Fruit fly (Drosophila melanogaster) whole organism, embryonic: Measurements from ENCODE around the gene MtnF.
A peak's percentile ranks its signal among the peaks of the same experiment; 100 is the strongest.

ENCODE experiments used
- Asciz ChIP-seq: fragments of 200-800 bp; sonication (Bioruptor generic); optimal IDR thresholded peaks from 2 replicates; lab custom pipeline; 2017; ENCODE audit warnings: missing biosample characterization, mild to moderate bottlenecking, missing genetic modification characterization, missing genetic modification reagents
- Atf3 ChIP-seq: fragments of 200-800 bp; sonication (Bioruptor generic); optimal IDR thresholded peaks from 3 replicates; lab custom pipeline; 2016; ENCODE audit warnings: missing biosample characterization, missing genetic modification characterization
- Awh ChIP-seq: fragments of 200-800 bp; sonication (Bioruptor generic); IDR thresholded peaks from 2 replicates; pipeline ENCODE4, ENCODE4 v1.3.6; 2022; ENCODE audit warnings: missing biosample characterization, missing genetic modification characterization
- Bgb ChIP-seq: fragments of 200-800 bp; sonication (Bioruptor generic); IDR thresholded peaks from 2 replicates; pipeline ENCODE4 v1.3.6; 2022; ENCODE audit warnings: missing biosample characterization, missing genetic modification characterization; ENCODE audit not compliant: partially characterized antibody
- Bteb2 ChIP-seq: fragments of 200-800 bp; sonication (Bioruptor generic); optimal IDR thresholded peaks from 2 replicates; lab custom pipeline; 2016; ENCODE audit warnings: missing biosample characterization, missing genetic modification characterization
- CG1024 ChIP-seq: fragments of 200-800 bp; sonication (Bioruptor generic); IDR thresholded peaks from 2 replicates; pipeline ENCODE4 v1.3.6; 2022; ENCODE audit warnings: missing biosample characterization, missing genetic modification characterization
- CG10565 ChIP-seq: fragments of 200-800 bp; sonication (Bioruptor generic); optimal IDR thresholded peaks from 3 replicates; lab custom pipeline; 2016; ENCODE audit warnings: missing biosample characterization, mild to moderate bottlenecking, missing genetic modification characterization
- CG11723 ChIP-seq: fragments of 200-800 bp; sonication (Bioruptor generic); optimal IDR thresholded peaks from 2 replicates; lab custom pipeline; 2017; ENCODE audit warnings: missing biosample characterization, mild to moderate bottlenecking, missing genetic modification characterization
- CG12299 ChIP-seq: fragments of 200-800 bp; sonication (Bioruptor generic); optimal IDR thresholded peaks from 2 replicates; lab custom pipeline; 2018; ENCODE audit warnings: missing biosample characterization, mild to moderate bottlenecking, missing genetic modification characterization
- CG12769 ChIP-seq: fragments of 200-800 bp; sonication (Bioruptor generic); optimal IDR thresholded peaks from 2 replicates; lab custom pipeline; 2019; ENCODE audit warnings: missing biosample characterization, mild to moderate bottlenecking, missing genetic modification characterization, moderate library complexity
- CG13287 ChIP-seq: fragments of 200-800 bp; sonication (Bioruptor generic); IDR thresholded peaks from 2 replicates; pipeline ENCODE4 v1.3.6; 2022; ENCODE audit warnings: missing biosample characterization, missing genetic modification characterization; ENCODE audit not compliant: partially characterized antibody
- CG14441 ChIP-seq: fragments of 200-800 bp; sonication (Bioruptor generic); IDR thresholded peaks from 2 replicates; pipeline ENCODE4 v1.3.6; 2022; ENCODE audit warnings: missing biosample characterization, missing genetic modification characterization
- CG14860 ChIP-seq: fragments of 200-800 bp; sonication (Bioruptor generic); IDR thresholded peaks from 3 replicates; pipeline ENCODE4 v1.3.6; 2022; ENCODE audit warnings: missing biosample characterization, missing genetic modification characterization; ENCODE audit not compliant: partially characterized antibody
- CG15696 ChIP-seq: fragments of 200-800 bp; sonication (Bioruptor generic); optimal IDR thresholded peaks from 2 replicates; lab custom pipeline; 2019; ENCODE audit warnings: missing biosample characterization, mild to moderate bottlenecking, missing genetic modification characterization, moderate library complexity
- CG16815 ChIP-seq: fragments of 200-800 bp; sonication (Bioruptor generic); optimal IDR thresholded peaks from 3 replicates; lab custom pipeline; 2017; ENCODE audit warnings: missing biosample characterization, mild to moderate bottlenecking, missing genetic modification characterization
- CG17361 ChIP-seq: fragments of 200-800 bp; sonication (Bioruptor generic); IDR thresholded peaks from 3 replicates; pipeline ENCODE4 v1.3.6; 2022; ENCODE audit warnings: missing biosample characterization, missing genetic modification characterization
- CG1832 ChIP-seq: fragments of 200-800 bp; sonication (Bioruptor generic); optimal IDR thresholded peaks from 2 replicates; lab custom pipeline; 2017; ENCODE audit warnings: missing biosample characterization, mild to moderate bottlenecking, missing genetic modification characterization, inconsistent platforms
- CG3065 ChIP-seq: fragments of 200-800 bp; sonication (Bioruptor generic); optimal IDR thresholded peaks from 2 replicates; lab custom pipeline; 2016; ENCODE audit warnings: missing biosample characterization, missing genetic modification characterization
- CG3163 ChIP-seq: fragments of 200-800 bp; sonication (Bioruptor generic); optimal IDR thresholded peaks from 3 replicates; lab custom pipeline; 2016; ENCODE audit warnings: missing biosample characterization, missing genetic modification characterization
- CG32532 ChIP-seq: fragments of 200-800 bp; sonication (Bioruptor generic); IDR thresholded peaks from 2 replicates; pipeline ENCODE4 v1.3.6; 2022; ENCODE audit warnings: missing biosample characterization, missing genetic modification characterization
- CG32772 ChIP-seq: fragments of 200-800 bp; sonication (Bioruptor generic); IDR thresholded peaks from 2 replicates; pipeline ENCODE4 v1.3.6; 2022; ENCODE audit warnings: missing biosample characterization, missing genetic modification characterization
- CG3838 ChIP-seq: fragments of 200-800 bp; sonication (Bioruptor generic); optimal IDR thresholded peaks from 3 replicates; lab custom pipeline; 2016; ENCODE audit warnings: missing biosample characterization, missing genetic modification characterization
- CG6854 ChIP-seq: fragments of 200-800 bp; sonication (Bioruptor generic); optimal IDR thresholded peaks from 3 replicates; lab custom pipeline; 2017; ENCODE audit warnings: missing biosample characterization, mild to moderate bottlenecking, missing genetic modification characterization
- CG7556 ChIP-seq: fragments of 200-800 bp; sonication (Bioruptor generic); optimal IDR thresholded peaks from 2 replicates; lab custom pipeline; 2017; ENCODE audit warnings: missing biosample characterization, mild to moderate bottlenecking, missing genetic modification characterization
- CG9727 ChIP-seq: fragments of 200-800 bp; sonication (Bioruptor generic); optimal IDR thresholded peaks from 3 replicates; lab custom pipeline; 2017; ENCODE audit warnings: missing biosample characterization, mild to moderate bottlenecking, missing genetic modification characterization
- Fer1 ChIP-seq: fragments of 200-800 bp; sonication (Bioruptor generic); optimal IDR thresholded peaks from 2 replicates; lab custom pipeline; 2017; ENCODE audit warnings: missing biosample characterization, mild to moderate bottlenecking, missing genetic modification characterization
- Gsc ChIP-seq: fragments of 200-800 bp; sonication (Bioruptor generic); IDR thresholded peaks from 2 replicates; pipeline ENCODE4 v1.3.6; 2022; ENCODE audit warnings: missing biosample characterization, missing genetic modification characterization
- Kr ChIP-seq: fragments of 200-800 bp; sonication (Bioruptor generic); optimal IDR thresholded peaks from 2 replicates; lab custom pipeline; 2017; ENCODE audit warnings: missing biosample characterization, mild to moderate bottlenecking, missing genetic modification characterization
- MTF-1 ChIP-seq: fragments of 200-800 bp; sonication (Bioruptor generic); optimal IDR thresholded peaks from 2 replicates; lab custom pipeline; 2018; ENCODE audit warnings: missing biosample characterization, mild to moderate bottlenecking, missing genetic modification characterization, borderline replicate concordance
- Pdp1 ChIP-seq, 2 experiments: fragments of 200-800 bp; sonication (Bioruptor generic); optimal IDR thresholded peaks; 3 replicates each; lab custom pipeline; 2016; ENCODE audit warnings: missing biosample characterization in 2 of 2, missing genetic modification characterization in 2 of 2, mild to moderate bottlenecking in 1 of 2, moderate library complexity in 1 of 2
- Stat92E ChIP-seq, 3 experiments: fragments of >200 bp in 2 of 3; fragments of 200-800 bp in 1 of 3; sonication (Bioruptor generic) in 1 of 3; optimal IDR thresholded peaks; 2 replicates each; lab custom pipeline; 2017 to 2019; ENCODE audit warnings: missing biosample characterization in 3 of 3, missing genetic modification characterization in 3 of 3, mild to moderate bottlenecking in 1 of 3, moderate library complexity in 1 of 3
- Xbp1 ChIP-seq: fragments of 200-800 bp; sonication (Bioruptor generic); optimal IDR thresholded peaks from 3 replicates; lab custom pipeline; 2016; ENCODE audit warnings: missing biosample characterization, mild to moderate bottlenecking, missing genetic modification characterization
- ara ChIP-seq: fragments of 200-800 bp; sonication (Bioruptor generic); IDR thresholded peaks from 2 replicates; pipeline ENCODE4 v1.3.6; 2022; ENCODE audit warnings: missing biosample characterization, missing genetic modification characterization
- cato ChIP-seq: fragments of 200-800 bp; sonication (Bioruptor generic); optimal IDR thresholded peaks from 2 replicates; lab custom pipeline; 2016; ENCODE audit warnings: missing biosample characterization, missing genetic modification characterization, borderline replicate concordance
- cg ChIP-seq: fragments of 200-800 bp; sonication (Bioruptor generic); optimal IDR thresholded peaks from 3 replicates; lab custom pipeline; 2019; ENCODE audit warnings: missing biosample characterization, mild to moderate bottlenecking, missing genetic modification characterization, moderate library complexity
- da ChIP-seq: fragments of 200-800 bp; sonication (Bioruptor generic); optimal IDR thresholded peaks from 2 replicates; lab custom pipeline; 2016; ENCODE audit warnings: missing biosample characterization, missing genetic modification characterization
- dimm ChIP-seq: fragments of 200-800 bp; sonication (Bioruptor generic); IDR thresholded peaks from 2 replicates; pipeline ENCODE4 v1.3.6; 2022; ENCODE audit warnings: missing biosample characterization, missing genetic modification characterization
- dm ChIP-seq: fragments of 200-800 bp; sonication (Bioruptor generic); optimal IDR thresholded peaks from 3 replicates; lab custom pipeline; 2016; ENCODE audit warnings: missing biosample characterization, missing genetic modification characterization
- ems ChIP-seq: fragments of 200-800 bp; sonication (Bioruptor generic); optimal IDR thresholded peaks from 3 replicates; lab custom pipeline; 2016; ENCODE audit warnings: missing biosample characterization, missing genetic modification characterization
- esg ChIP-seq: fragments of 200-800 bp; sonication (Bioruptor generic); conservative IDR thresholded peaks from 2 replicates; pipeline ENCODE4 v1.3.6; 2022; ENCODE audit warnings: missing biosample characterization, missing genetic modification characterization
- exex ChIP-seq: fragments of 200-800 bp; sonication (Bioruptor generic); optimal IDR thresholded peaks from 4 replicates; lab custom pipeline; 2018; ENCODE audit warnings: missing biosample characterization, mild to moderate bottlenecking, missing genetic modification characterization, moderate library complexity
- h ChIP-seq: fragments of >200 bp; optimal IDR thresholded peaks from 2 replicates; lab custom pipeline; 2017
- hbn ChIP-seq: fragments of 200-800 bp; sonication (Bioruptor generic); IDR thresholded peaks from 2 replicates; pipeline ENCODE4 v1.3.6; 2022; ENCODE audit warnings: missing biosample characterization, missing genetic modification characterization; ENCODE audit not compliant: partially characterized antibody
- hth ChIP-seq: fragments of >200 bp; optimal IDR thresholded peaks from 2 replicates; lab custom pipeline; 2017; ENCODE audit warnings: inconsistent platforms
- lilli ChIP-seq: fragments of 200-800 bp; sonication (Bioruptor generic); optimal IDR thresholded peaks from 3 replicates; lab custom pipeline; 2016; ENCODE audit warnings: missing biosample characterization, missing genetic modification characterization
- mld ChIP-seq: fragments of 200-800 bp; sonication (Bioruptor generic); IDR thresholded peaks from 3 replicates; pipeline ENCODE4 v1.3.6; 2022; ENCODE audit warnings: missing biosample characterization, missing genetic modification characterization; ENCODE audit not compliant: partially characterized antibody
- psq ChIP-seq: fragments of 200-800 bp; sonication (Bioruptor generic); optimal IDR thresholded peaks from 2 replicates; lab custom pipeline; 2017; ENCODE audit warnings: missing biosample characterization, missing genetic modification characterization
- row ChIP-seq: fragments of 200-800 bp; sonication (Bioruptor generic); IDR thresholded peaks from 3 replicates; pipeline ENCODE4 v1.3.6; 2022; ENCODE audit warnings: missing biosample characterization, missing genetic modification characterization
- trem ChIP-seq: fragments of 200-800 bp; optimal IDR thresholded peaks from 3 replicates; lab custom pipeline; 2019; ENCODE audit warnings: missing biosample characterization, mild to moderate bottlenecking, missing genetic modification characterization, moderate library complexity
- tup ChIP-seq: fragments of 200-800 bp; sonication (Bioruptor generic); optimal IDR thresholded peaks from 2 replicates; lab custom pipeline; 2016; ENCODE audit warnings: missing biosample characterization, mild to moderate bottlenecking, missing genetic modification characterization, moderate library complexity
- unpg ChIP-seq: fragments of 200-800 bp; sonication (Bioruptor generic); optimal IDR thresholded peaks from 3 replicates; lab custom pipeline; 2018; ENCODE audit warnings: missing biosample characterization, mild to moderate bottlenecking, missing genetic modification characterization, moderate library complexity

MtnF gene

DNA sequence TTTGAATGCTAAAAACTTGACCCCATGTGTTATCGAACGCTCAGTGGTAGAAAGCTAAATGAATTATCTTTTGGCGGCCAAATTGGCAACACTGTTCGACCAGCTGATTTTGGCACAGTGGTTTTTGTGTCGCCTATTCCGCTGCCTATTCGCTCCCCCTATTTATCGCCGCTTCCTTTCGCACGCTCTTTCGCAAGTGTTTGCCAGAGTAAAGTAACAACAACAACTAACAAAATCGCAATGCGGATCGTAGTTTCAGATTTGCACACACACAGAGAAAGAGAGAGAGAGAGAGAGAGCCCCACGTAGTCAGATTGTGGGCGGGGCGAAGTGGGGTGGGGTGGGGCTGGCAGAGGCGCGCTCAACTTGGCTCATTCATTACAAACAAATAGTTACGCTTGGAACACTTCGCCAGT lies 16.1 kb upstream of the MtnF start (continued):
- TF ChIP-seq Bteb2 (GFP tag; lab: Kevin White, UChicago), result no peak
- no peak for TF ChIP-seq CG3163 (GFP tag; lab: Kevin White, UChicago)
- TF ChIP-seq CG3065 (GFP tag; lab: Kevin White, UChicago), result no peak
- TF ChIP-seq Asciz (GFP tag; lab: Kevin White, UChicago), result no peak
- TF ChIP-seq row (GFP tag; lab: Robert Waterston, UW), result peak; percentile 63
- TF ChIP-seq CG6854 (GFP tag; lab: Kevin White, UChicago), result no peak
- TF ChIP-seq hth (lab: Kevin White, UChicago), result no peak
- TF ChIP-seq CG3838 (GFP tag; lab: Kevin White, UChicago), result no peak
- no peak for TF ChIP-seq Pdp1 (GFP tag; optimal IDR thresholded peaks at IDR 0.05; lab: Kevin White, UChicago)
- no peak for TF ChIP-seq ems (GFP tag; lab: Kevin White, UChicago)
- peak; percentile 66 for TF ChIP-seq Fer1 (GFP tag; lab: Kevin White, UChicago)
- no peak for TF ChIP-seq CG1832 (GFP tag; lab: Kevin White, UChicago)
- no peak for TF ChIP-seq MTF-1 (GFP tag; lab: Kevin White, UChicago)
- TF ChIP-seq lilli (GFP tag; lab: Kevin White, UChicago), result peak; percentile 36
- no peak for TF ChIP-seq ara (GFP tag; lab: Robert Waterston, UW)
- TF ChIP-seq CG11723 (GFP tag; lab: Kevin White, UChicago), result no peak
- peak; percentile 57; the same call in 1 of the 2 replicates for TF ChIP-seq Bgb (GFP tag; lab: Robert Waterston, UW)
- no peak for TF ChIP-seq mld (GFP tag; lab: Robert Waterston, UW)
- no peak for TF ChIP-seq Xbp1
- TF ChIP-seq Gsc (GFP tag; lab: Robert Waterston, UW), result no peak
- TF ChIP-seq CG14441 (GFP tag; lab: Robert Waterston, UW), result no peak
- no peak for TF ChIP-seq CG10565 (GFP tag; lab: Kevin White, UChicago)
- no peak for TF ChIP-seq tup (GFP tag; lab: Kevin White, UChicago)
- TF ChIP-seq CG16815 (GFP tag; lab: Kevin White, UChicago), result no peak
- no peak for TF ChIP-seq h (lab: Kevin White, UChicago)
- TF ChIP-seq Kr (GFP tag; lab: Kevin White, UChicago), result no peak
- no peak for TF ChIP-seq Atf3
- no peak for TF ChIP-seq unpg (GFP tag; lab: Kevin White, UChicago)
- no peak for TF ChIP-seq CG9727
- TF ChIP-seq CG1024 (GFP tag; lab: Robert Waterston, UW), result no peak
- TF ChIP-seq cato (GFP tag; lab: Kevin White, UChicago), result no peak
- no peak for TF ChIP-seq dm (GFP tag; lab: Kevin White, UChicago)
- TF ChIP-seq CG15696 (tag; lab: Kevin White, UChicago), result no peak
- no peak for TF ChIP-seq CG12769 (tag; lab: Kevin White, UChicago)
- no peak for TF ChIP-seq dimm (GFP tag; lab: Robert Waterston, UW)
- no peak for TF ChIP-seq hbn (GFP tag; lab: Robert Waterston, UW)
- no peak for TF ChIP-seq trem (tag; lab: Kevin White, UChicago)
- no peak for TF ChIP-seq Awh (GFP tag; lab: Robert Waterston, UW)
- no peak for TF ChIP-seq CG7556 (GFP tag; lab: Kevin White, UChicago)
- TF ChIP-seq CG17361 (GFP tag; lab: Robert Waterston, UW), result no peak
- peak; percentile 61 for TF ChIP-seq cg
- TF ChIP-seq CG14860, result no peak
- no peak for TF ChIP-seq exex
- TF ChIP-seq CG12299 (tag; lab: Kevin White, UChicago), result no peak
- peak; percentile 39; the same call in 1 of the 2 replicates for TF ChIP-seq CG32532
- no peak for TF ChIP-seq Stat92E (GFP tag; optimal IDR thresholded peaks at IDR 0.05; lab: Kevin White, UChicago)
- peak; percentile 67 for TF ChIP-seq psq (GFP tag; lab: Kevin White, UChicago)
- peak; percentile 55 for TF ChIP-seq CG13287 (GFP tag; lab: Robert Waterston, UW)
- no peak for TF ChIP-seq CG32772 (GFP tag; lab: Robert Waterston, UW)
- TF ChIP-seq esg (GFP tag; lab: Robert Waterston, UW), result no peak
- no peak for TF ChIP-seq da
